Fruit fly (Drosophila melanogaster) whole organism, larva: ENCODE results near the gene CG15580.

Source experiments
- noc ChIP-seq: fragments of 200-800 bp; sonication (Bioruptor generic); optimal IDR thresholded peaks from 3 replicates; lab custom pipeline; 2019; ENCODE audit warnings: missing biosample characterization, mild to moderate bottlenecking, missing genetic modification characterization, moderate library complexity

Gene CG15580

DNA sequence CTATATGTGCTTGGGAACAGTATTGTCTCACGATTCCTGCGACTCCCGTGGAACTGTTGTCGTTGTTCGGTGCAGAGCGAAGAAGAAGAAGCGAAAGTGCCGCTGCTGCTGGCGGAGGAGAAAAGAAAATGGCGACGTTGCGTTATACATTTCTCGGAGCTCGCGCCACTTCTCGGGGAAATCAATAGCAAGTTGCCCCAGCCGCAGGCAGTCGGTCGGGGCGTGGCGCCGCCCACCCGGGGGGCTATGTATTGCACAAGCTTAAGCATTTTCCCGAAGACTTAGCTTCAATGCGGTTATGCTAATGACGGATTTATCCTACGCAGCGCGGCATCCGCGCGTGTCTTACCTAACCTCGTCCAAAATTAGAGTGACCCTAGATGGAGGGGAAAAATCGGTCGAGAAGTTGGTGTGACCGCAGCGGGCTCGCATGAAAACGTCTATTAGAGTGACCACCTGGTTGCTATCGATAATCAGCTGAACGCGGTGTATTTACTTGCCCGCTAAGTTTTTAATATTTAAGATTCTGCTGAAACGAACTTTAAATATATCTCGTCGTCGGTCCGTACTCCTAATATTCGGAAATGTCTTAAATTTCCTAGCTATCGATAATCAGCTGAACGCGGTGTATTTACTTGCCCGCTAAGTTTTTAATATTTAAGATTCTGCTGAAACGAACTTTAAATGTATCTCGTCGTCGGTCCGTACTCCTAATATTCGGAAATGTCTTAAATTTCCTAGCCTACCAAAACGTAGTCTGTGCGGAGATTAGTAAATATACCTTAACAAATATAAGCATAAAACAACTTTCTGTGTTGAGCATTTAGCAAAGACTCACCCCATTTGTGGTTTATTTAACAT, 48.9 kb downstream of the CG15580 start, which contains the start of gene Rm62:
Rm62 (minus strand) TSS at position 378 of the 861 bp plus-strand sequence.
- peak; percentile 36 for TF ChIP-seq noc (tag; lab: Kevin White, UChicago)

DNA sequence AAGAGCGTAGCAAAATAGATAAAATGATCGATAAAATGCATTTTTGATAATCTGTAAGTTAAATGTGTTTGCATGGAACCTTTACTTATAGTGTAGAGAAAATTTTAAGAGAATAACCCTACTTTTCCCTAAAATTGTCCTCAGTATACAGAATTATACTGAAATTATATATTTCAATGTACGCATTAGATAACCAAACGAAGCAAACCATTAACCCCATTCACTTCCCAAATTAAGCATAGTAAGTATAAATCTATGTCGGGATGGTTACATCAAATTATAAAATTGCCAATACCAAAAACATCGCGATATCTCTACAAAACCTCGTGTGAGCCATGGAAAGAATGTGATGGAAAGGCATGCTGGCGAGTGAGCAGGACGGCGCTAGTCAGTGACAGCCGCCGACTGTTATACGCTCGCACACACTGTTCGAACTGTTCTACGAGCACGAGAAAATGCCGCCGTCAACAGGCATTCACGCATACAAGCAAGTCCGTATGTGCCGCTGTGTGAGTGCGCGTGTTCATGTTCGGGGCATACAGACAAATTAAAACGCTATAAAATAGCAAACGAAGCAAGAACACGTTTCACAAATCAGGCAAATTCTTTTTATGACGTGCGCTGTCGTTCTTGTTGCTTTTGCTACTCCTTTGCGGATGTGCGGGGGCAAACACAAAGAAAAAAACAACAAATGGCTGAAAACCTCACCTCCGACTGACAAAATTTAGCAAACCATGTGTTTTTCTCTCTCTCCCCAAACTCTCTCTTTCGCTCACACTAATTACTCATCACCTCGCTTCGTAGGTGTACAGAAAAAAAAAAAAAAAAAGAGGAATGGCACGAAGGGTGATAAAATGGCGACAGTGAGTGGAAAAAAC, 50.0 kb downstream of the CG15580 start:
- TF ChIP-seq noc (tag; lab: Kevin White, UChicago), result peak; percentile 42

DNA sequence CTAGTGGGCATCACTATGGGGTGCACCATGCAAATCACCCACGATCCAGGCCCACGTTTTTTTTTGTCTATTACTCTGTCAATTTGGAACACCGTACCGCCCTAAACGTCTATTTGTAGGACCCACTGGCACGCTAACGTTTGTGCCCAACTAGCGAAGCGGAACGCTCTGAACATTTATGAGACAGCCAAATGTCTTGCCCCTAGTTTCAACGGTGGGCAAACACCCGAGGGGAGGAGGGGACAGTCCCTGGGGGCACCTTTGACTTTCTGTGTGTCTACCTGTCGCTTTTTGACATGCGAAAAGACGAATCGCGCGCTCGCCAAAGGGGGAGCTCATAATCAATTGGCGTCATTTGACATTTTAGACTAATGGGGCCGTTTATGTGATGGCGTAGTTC, 50.7 kb downstream of the CG15580 start:
- no peak for TF ChIP-seq noc (tag; lab: Kevin White, UChicago)
